Fruit fly (Drosophila melanogaster) S2 (cell line): ENCODE data around the gene spirit.

ENCODE experiments used
- CG8478 ChIP-seq: fragments of >200 bp; optimal IDR thresholded peaks from 2 replicates; lab custom pipeline; 2018
- CTCF ChIP-seq, 2 experiments: fragments of >200 bp; optimal IDR thresholded peaks; 2 replicates each; lab custom pipeline; 2018

- TF ChIP-seq CG8478, result no peak
- TF ChIP-seq CTCF (optimal IDR thresholded peaks at IDR 0.05; lab: Kevin White, UChicago), result no peak
Observed at dm6 chrX:8522504-8522903, 50.9 kb downstream of the spirit start.
